Worm (Caenorhabditis elegans): ENCODE results near the gene Y48E1B.8.

- no peak for TF ChIP-seq F13C5.2 (tag; optimal IDR thresholded peaks at IDR 0.05)
- no peak for TF ChIP-seq ama-1 (optimal IDR thresholded peaks at IDR 0.05)
- no peak for TF ChIP-seq ets-7 (tag; optimal IDR thresholded peaks at IDR 0.05)
- no peak for TF ChIP-seq pes-1 (GFP tag; IDR thresholded peaks at IDR 0.05)
- no peak for TF ChIP-seq tbx-11 (GFP tag; IDR thresholded peaks at IDR 0.05)
- no peak for TF ChIP-seq scrt-1 (GFP tag; IDR thresholded peaks at IDR 0.05)
- TF ChIP-seq ceh-36 (tag; optimal IDR thresholded peaks at IDR 0.05): no peak
- TF ChIP-seq flt-1 (GFP tag; IDR thresholded peaks at IDR 0.05): no peak
- TF ChIP-seq hnd-1 (tag; optimal IDR thresholded peaks at IDR 0.05): no peak
- TF ChIP-seq sea-1 (GFP tag; conservative IDR thresholded peaks at IDR 0.05): no peak
- TF ChIP-seq tra-4 (tag; optimal IDR thresholded peaks at IDR 0.05): no peak
Observed at ce11 chrII:13637464-13637863, 52.0 kb downstream of the Y48E1B.8 start.

All from whole organism, early embryonic.